Worm (Caenorhabditis elegans) whole organism, young adult: ENCODE data around the gene JC8.16.

Experiments used
- B0035.1 ChIP-seq: sonication (generic microtip); optimal IDR thresholded peaks from 2 replicates; lab custom pipeline; 2016; ENCODE audit warnings: missing genetic modification characterization, mild to moderate bottlenecking, missing compliant biosample characterization, missing genotype, missing genetic modification reagents
- B0336.3 ChIP-seq: fragments of 200-800 bp; sonication (Bioruptor generic); IDR thresholded peaks from 2 replicates; pipeline ENCODE4 v1.3.6; 2022; ENCODE audit warnings: missing genetic modification characterization, missing compliant biosample characterization
- C17E4.6 ChIP-seq: fragments of 200-800 bp; sonication (Bioruptor generic); IDR thresholded peaks from 2 replicates; pipeline ENCODE4 v1.3.6; 2022; ENCODE audit warnings: missing genetic modification reagents, missing genetic modification characterization, missing compliant biosample characterization
- F33H1.4 ChIP-seq: fragments of 200-800 bp; sonication (Bioruptor generic); IDR thresholded peaks from 2 replicates; pipeline ENCODE4 v1.3.6; 2022; ENCODE audit warnings: missing genetic modification reagents, missing genetic modification characterization, missing compliant biosample characterization
- F37B4.10 ChIP-seq: fragments of 200-800 bp; sonication (Bioruptor generic); IDR thresholded peaks from 2 replicates; pipeline ENCODE4 v1.3.6; 2022; ENCODE audit warnings: missing genetic modification characterization, missing compliant biosample characterization
- F49E8.2 ChIP-seq: sonication (generic microtip); optimal IDR thresholded peaks from 3 replicates; lab custom pipeline; 2017; ENCODE audit warnings: missing genetic modification characterization, mild to moderate bottlenecking, missing compliant biosample characterization, antibody characterized with exemption, moderate library complexity; ENCODE audit not compliant: insufficient read depth
- F57A8.1 ChIP-seq: fragments of 200-800 bp; sonication (Bioruptor generic); optimal IDR thresholded peaks from 2 replicates; lab custom pipeline; 2018; ENCODE audit warnings: mild to moderate bottlenecking, missing genetic modification characterization, moderate library complexity, missing compliant biosample characterization
- K11D2.4 ChIP-seq: fragments of 200-800 bp; sonication (Bioruptor generic); IDR thresholded peaks from 2 replicates; pipeline ENCODE4 v1.3.6; 2022; ENCODE audit warnings: missing genetic modification reagents, missing genetic modification characterization, missing compliant biosample characterization
- K12H6.12 ChIP-seq: fragments of 200-800 bp; sonication (Bioruptor generic); optimal IDR thresholded peaks from 2 replicates; lab custom pipeline; 2018; ENCODE audit warnings: mild to moderate bottlenecking, missing genetic modification characterization, missing compliant biosample characterization
- Y79H2A.3 ChIP-seq: fragments of 200-800 bp; sonication (Bioruptor generic); conservative IDR thresholded peaks from 2 replicates; pipeline ENCODE4 v1.3.6; 2022; ENCODE audit warnings: missing genetic modification reagents, missing genetic modification characterization, missing compliant biosample characterization
- Y95B8A.8 ChIP-seq: fragments of 200-800 bp; sonication (Bioruptor generic); IDR thresholded peaks from 2 replicates; pipeline ENCODE4 v1.3.6; 2022; ENCODE audit warnings: missing genetic modification reagents, missing genetic modification characterization, missing compliant biosample characterization
- ama-1 ChIP-seq, 3 experiments: fragments of 150-350 bp in 1 of 3; sonication (generic microtip) in 2 of 3; optimal IDR thresholded peaks; 2 replicates each; lab custom pipeline; 2014 to 2018; ENCODE audit warnings: missing biosample characterization in 2 of 3, missing genetic modification characterization in 2 of 3, missing genetic modification reagents in 2 of 3
- attf-3 ChIP-seq: fragments of 200-800 bp; sonication (Bioruptor generic); conservative IDR thresholded peaks from 2 replicates; pipeline ENCODE4 v1.3.6; 2022; ENCODE audit warnings: missing genetic modification reagents, missing genetic modification characterization, missing compliant biosample characterization
- bed-1 ChIP-seq: fragments of 200-800 bp; sonication (Bioruptor generic); IDR thresholded peaks from 2 replicates; pipeline ENCODE4 v1.3.6; 2022; ENCODE audit warnings: missing genetic modification reagents, missing genetic modification characterization, missing compliant biosample characterization
- ccch-3 ChIP-seq: fragments of 200-800 bp; sonication (Bioruptor generic); optimal IDR thresholded peaks from 2 replicates; lab custom pipeline; 2018; ENCODE audit warnings: mild to moderate bottlenecking, missing genetic modification characterization, missing compliant biosample characterization
- ceh-100 ChIP-seq: fragments of 200-800 bp; sonication (Bioruptor generic); IDR thresholded peaks from 2 replicates; pipeline ENCODE4 v1.3.6; 2022; ENCODE audit warnings: missing genetic modification reagents, missing genetic modification characterization, missing compliant biosample characterization
- ceh-91 ChIP-seq: fragments of 200-800 bp; sonication (Bioruptor generic); IDR thresholded peaks from 2 replicates; pipeline ENCODE4 v1.3.6; 2022; ENCODE audit warnings: missing genetic modification reagents, missing genetic modification characterization, missing compliant biosample characterization
- chd-7 ChIP-seq: sonication (generic microtip); optimal IDR thresholded peaks from 2 replicates; lab custom pipeline; 2016; ENCODE audit warnings: mild to moderate bottlenecking, missing genetic modification characterization, moderate library complexity, missing compliant biosample characterization
- dpff-1 ChIP-seq: sonication (generic microtip); optimal IDR thresholded peaks from 2 replicates; lab custom pipeline; 2017; ENCODE audit warnings: mild to moderate bottlenecking, missing genetic modification characterization, missing compliant biosample characterization
- dpl-1 ChIP-seq: fragments of 150-350 bp; optimal IDR thresholded peaks from 2 replicates; lab custom pipeline; 2014; ENCODE audit warnings: missing biosample characterization, missing genetic modification reagents, missing genetic modification characterization
- egl-44 ChIP-seq: fragments of 200-800 bp; sonication (Bioruptor generic); IDR thresholded peaks from 2 replicates; pipeline ENCODE4 v1.3.6; 2022; ENCODE audit warnings: missing genetic modification reagents, missing genetic modification characterization, missing compliant biosample characterization
- ekl-4 ChIP-seq: fragments of 200-800 bp; sonication (Bioruptor generic); IDR thresholded peaks from 2 replicates; pipeline ENCODE4 v1.3.6; 2022; ENCODE audit warnings: missing genetic modification reagents, missing genetic modification characterization, missing compliant biosample characterization
- ets-4 ChIP-seq: fragments of 200-800 bp; sonication (Bioruptor generic); optimal IDR thresholded peaks from 2 replicates; lab custom pipeline; 2018; ENCODE audit warnings: mild to moderate bottlenecking, missing genetic modification characterization, missing compliant biosample characterization
- fkh-3 ChIP-seq: sonication (generic microtip); optimal IDR thresholded peaks from 2 replicates; lab custom pipeline; 2016; ENCODE audit warnings: mild to moderate bottlenecking, missing genetic modification characterization, missing compliant biosample characterization
- hlh-26 ChIP-seq: fragments of 200-800 bp; sonication (Bioruptor generic); conservative IDR thresholded peaks from 2 replicates; pipeline ENCODE4 v1.3.6; 2022; ENCODE audit warnings: missing genetic modification reagents, missing genetic modification characterization, missing compliant biosample characterization
- hsf-1 ChIP-seq: fragments of 200-800 bp; sonication (Bioruptor generic); IDR thresholded peaks from 2 replicates; pipeline ENCODE4 v1.3.6; 2022; ENCODE audit warnings: missing genetic modification reagents, missing genetic modification characterization, missing compliant biosample characterization
- lag-1 ChIP-seq: fragments of 200-800 bp; sonication (Bioruptor generic); IDR thresholded peaks from 2 replicates; pipeline ENCODE4 v1.3.6; 2022; ENCODE audit warnings: missing genetic modification reagents, missing genetic modification characterization, missing compliant biosample characterization
- lin-35 ChIP-seq, 3 experiments: fragments of 150-350 bp in 2 of 3; sonication (generic microtip) in 1 of 3; optimal IDR thresholded peaks; 2 replicates each; lab custom pipeline; 2014 to 2018; ENCODE audit warnings: missing biosample characterization in 3 of 3, missing genetic modification characterization in 3 of 3, missing genetic modification reagents in 3 of 3
- lsl-1 ChIP-seq: fragments of 200-800 bp; sonication (Bioruptor generic); optimal IDR thresholded peaks from 2 replicates; lab custom pipeline; 2018; ENCODE audit warnings: mild to moderate bottlenecking, missing genetic modification characterization, moderate library complexity, missing compliant biosample characterization
- madf-10 ChIP-seq: sonication (generic microtip); optimal IDR thresholded peaks from 2 replicates; lab custom pipeline; 2016; ENCODE audit warnings: mild to moderate bottlenecking, missing genetic modification characterization, missing compliant biosample characterization
- madf-8 ChIP-seq: fragments of 200-800 bp; sonication (Bioruptor generic); conservative IDR thresholded peaks from 2 replicates; pipeline ENCODE4 v1.3.6; 2022; ENCODE audit warnings: missing genetic modification reagents, missing genetic modification characterization, missing compliant biosample characterization
- mcd-1 ChIP-seq: fragments of 200-800 bp; sonication (Bioruptor generic); IDR thresholded peaks from 2 replicates; pipeline ENCODE4 v1.3.6; 2022; ENCODE audit warnings: missing genetic modification reagents, missing genetic modification characterization, missing compliant biosample characterization
- mes-4 ChIP-seq: sonication (generic microtip); optimal IDR thresholded peaks from 2 replicates; lab custom pipeline; 2016; ENCODE audit warnings: missing genotype, missing genetic modification characterization, missing compliant biosample characterization
- mxl-1 ChIP-seq: sonication (generic microtip); optimal IDR thresholded peaks from 2 replicates; lab custom pipeline; 2016; ENCODE audit warnings: missing genetic modification characterization, missing compliant biosample characterization
- nfya-1 ChIP-seq: sonication (generic microtip); optimal IDR thresholded peaks from 2 replicates; lab custom pipeline; 2017; ENCODE audit warnings: antibody characterized with exemption, missing compliant biosample characterization, missing genetic modification characterization, borderline replicate concordance; ENCODE audit not compliant: insufficient read depth
- nhr-120 ChIP-seq: fragments of 200-800 bp; sonication (Bioruptor generic); IDR thresholded peaks from 2 replicates; pipeline ENCODE4 v1.3.6; 2022; ENCODE audit warnings: missing genetic modification characterization, missing compliant biosample characterization
- nhr-179 ChIP-seq: sonication (generic microtip); optimal IDR thresholded peaks from 2 replicates; lab custom pipeline; 2016; ENCODE audit warnings: mild to moderate bottlenecking, missing genetic modification characterization, missing compliant biosample characterization
- nhr-27 ChIP-seq: fragments of 200-800 bp; sonication (Bioruptor generic); optimal IDR thresholded peaks from 2 replicates; lab custom pipeline; 2018; ENCODE audit warnings: mild to moderate bottlenecking, missing genetic modification characterization, moderate library complexity, missing compliant biosample characterization
- nhr-80 ChIP-seq: sonication (generic microtip); optimal IDR thresholded peaks from 2 replicates; lab custom pipeline; 2016; ENCODE audit warnings: missing genetic modification characterization, missing compliant biosample characterization
- pbrm-1 ChIP-seq: fragments of 200-800 bp; sonication (Bioruptor generic); IDR thresholded peaks from 2 replicates; pipeline ENCODE4 v1.3.6; 2022; ENCODE audit warnings: missing genetic modification reagents, missing genetic modification characterization, missing compliant biosample characterization
- rcor-1 ChIP-seq: fragments of 200-800 bp; sonication (Bioruptor generic); IDR thresholded peaks from 2 replicates; pipeline ENCODE4 v1.3.6; 2022; ENCODE audit warnings: missing genetic modification reagents, missing genetic modification characterization, missing compliant biosample characterization
- rpc-1 ChIP-seq, 2 experiments: fragments of 150-350 bp in 1 of 2; sonication (generic microtip) in 1 of 2; optimal IDR thresholded peaks; 2 replicates each; lab custom pipeline; 2014 to 2018; ENCODE audit warnings: missing biosample characterization in 1 of 2, missing genetic modification characterization in 1 of 2, missing genetic modification reagents in 1 of 2, missing genotype in 1 of 2
- snpc-1.3 ChIP-seq: sonication (generic microtip); optimal IDR thresholded peaks from 2 replicates; lab custom pipeline; 2017; ENCODE audit warnings: missing genetic modification characterization, mild to moderate bottlenecking, missing compliant biosample characterization, antibody characterized with exemption, moderate library complexity, missing genotype, missing genetic modification reagents; ENCODE audit not compliant: insufficient read depth
- tlf-1 ChIP-seq: fragments of 200-800 bp; sonication (Bioruptor generic); optimal IDR thresholded peaks from 2 replicates; lab custom pipeline; 2018; ENCODE audit warnings: mild to moderate bottlenecking, missing genetic modification characterization, missing compliant biosample characterization
- xnd-1 ChIP-seq: sonication (generic microtip); optimal IDR thresholded peaks from 2 replicates; lab custom pipeline; 2016; ENCODE audit warnings: missing genotype, missing genetic modification reagents, missing genetic modification characterization, missing compliant biosample characterization
- ztf-22 ChIP-seq: fragments of 200-800 bp; sonication (Bioruptor generic); optimal IDR thresholded peaks from 2 replicates; lab custom pipeline; 2018; ENCODE audit warnings: mild to moderate bottlenecking, missing genetic modification characterization, moderate library complexity, missing compliant biosample characterization

The JC8.16 gene

ce11 chrIV:13240078-13240841 is 18.7 kb upstream of the JC8.16 start, which contains the start of gene rpl-12 (continued):
- peak; percentile 92 for TF ChIP-seq F49E8.2 (tag; lab: Kevin White, UChicago)
- TF ChIP-seq rpc-1 (optimal IDR thresholded peaks at IDR 0.05; lab: Kevin White, UChicago) = no peak
- no peak for TF ChIP-seq rpc-1 (tag; optimal IDR thresholded peaks at IDR 0.05; lab: Kevin White, UChicago)
- no peak for TF ChIP-seq bed-1 (GFP tag; lab: Robert Waterston, UW)
- TF ChIP-seq dpl-1 (GFP tag; lab: Kevin White, UChicago) = peak; percentile 90
- no peak for TF ChIP-seq nfya-1 (tag; lab: Kevin White, UChicago)
- peak; percentile 96 for TF ChIP-seq Y95B8A.8
- TF ChIP-seq dpff-1 (tag; lab: Kevin White, UChicago) = no peak
- peak; percentile 87 for TF ChIP-seq hsf-1
- peak; percentile 97 for TF ChIP-seq K12H6.12 (tag; lab: Kevin White, UChicago)
- TF ChIP-seq K11D2.4 (GFP tag; lab: Robert Waterston, UW) = peak; percentile 97
- TF ChIP-seq ekl-4 = peak; percentile 98
- peak; percentile 87 for TF ChIP-seq ceh-100
- TF ChIP-seq tlf-1 = peak; percentile 99
- peak; percentile 78; the same call in 1 of the 2 replicates for TF ChIP-seq egl-44 (GFP tag; lab: Robert Waterston, UW)
- 0 out of 2 replicates have a peak, but pooled peaks have one; percentile 57 for TF ChIP-seq Y79H2A.3
- peak; percentile 95 for TF ChIP-seq B0336.3 (GFP tag; lab: Robert Waterston, UW)
- peak; percentile 97 for TF ChIP-seq C17E4.6 (GFP tag; lab: Robert Waterston, UW)
- no peak for TF ChIP-seq mes-4 (tag; lab: Kevin White, UChicago)
- peak; percentile 28 for TF ChIP-seq ets-4 (GFP tag; lab: Kevin White, UChicago)
- TF ChIP-seq rcor-1 (GFP tag; lab: Robert Waterston, UW) = peak; percentile 98
- no peak for TF ChIP-seq nhr-179 (tag; lab: Kevin White, UChicago)
- TF ChIP-seq snpc-1.3 (tag; lab: Kevin White, UChicago) = peak; percentile 93
- TF ChIP-seq chd-7 = peak; percentile 90
- peak; percentile 73 to 99 (median 85) for TF ChIP-seq lin-35 (GFP tag; optimal IDR thresholded peaks at IDR 0.05; lab: Kevin White, UChicago)
- TF ChIP-seq mcd-1 = peak; percentile 100
- TF ChIP-seq attf-3 (GFP tag; lab: Robert Waterston, UW) = peak; percentile 86
- peak; percentile 91 for TF ChIP-seq F33H1.4 (GFP tag; lab: Robert Waterston, UW)
- TF ChIP-seq hlh-26 (GFP tag; lab: Robert Waterston, UW) = no peak
- no peak for TF ChIP-seq ama-1 (optimal IDR thresholded peaks at IDR 0.05; lab: Kevin White, UChicago)
- no peak for TF ChIP-seq ama-1 (GFP tag; optimal IDR thresholded peaks at IDR 0.05; lab: Kevin White, UChicago)
- no peak for TF ChIP-seq fkh-3 (tag; lab: Kevin White, UChicago)
- peak; percentile 86 for TF ChIP-seq lsl-1 (GFP tag; lab: Kevin White, UChicago)
- no peak for TF ChIP-seq F57A8.1
- TF ChIP-seq ztf-22 (GFP tag; lab: Kevin White, UChicago) = peak; percentile 78
- TF ChIP-seq mxl-1 (tag; lab: Kevin White, UChicago) = no peak
- peak; percentile 84 for TF ChIP-seq B0035.1
- TF ChIP-seq F37B4.10 (GFP tag; lab: Robert Waterston, UW) = 0 out of 2 replicates have a peak, but pooled peaks have one; percentile 11
- TF ChIP-seq ceh-91 = peak; percentile 95
- TF ChIP-seq nhr-27 (tag; lab: Kevin White, UChicago) = peak; percentile 7
- TF ChIP-seq xnd-1 = peak; percentile 75
- TF ChIP-seq pbrm-1 = peak; percentile 98
- TF ChIP-seq madf-10 (tag; lab: Kevin White, UChicago) = peak; percentile 95
- TF ChIP-seq nhr-120 (GFP tag; lab: Robert Waterston, UW) = no peak
- no peak for TF ChIP-seq ccch-3 (GFP tag; lab: Kevin White, UChicago)
- peak; percentile 91 for TF ChIP-seq nhr-80 (tag; lab: Kevin White, UChicago)
- TF ChIP-seq madf-8 (GFP tag; lab: Robert Waterston, UW) = peak; percentile 86
- no peak for TF ChIP-seq lag-1 (GFP tag; lab: Robert Waterston, UW)
